Worm (Caenorhabditis elegans) whole organism, L4 larva: Measurements from ENCODE around the gene npr-4.

Experiments used
- ama-1 ChIP-seq: fragments of 150-350 bp; optimal IDR thresholded peaks from 2 replicates; lab custom pipeline; 2014; ENCODE audit warnings: inconsistent platforms, mixed read lengths
- mdl-1 ChIP-seq, 2 experiments: fragments of 150-350 bp in 1 of 2; sonication (generic microtip) in 1 of 2; optimal IDR thresholded peaks; 2 replicates each; lab custom pipeline; 2014 to 2017; ENCODE audit warnings: missing biosample characterization in 2 of 2, missing genetic modification characterization in 2 of 2
- mxl-2 ChIP-seq: fragments of 200-800 bp; sonication (Bioruptor generic); conservative IDR thresholded peaks from 2 replicates; pipeline ENCODE4 v1.3.6; 2022; ENCODE audit warnings: missing genetic modification reagents, missing genetic modification characterization, missing compliant biosample characterization
- set-16 ChIP-seq: fragments of 200-800 bp; sonication (Bioruptor generic); IDR thresholded peaks from 2 replicates; pipeline ENCODE4 v1.3.6; 2022; ENCODE audit warnings: missing genetic modification reagents, missing genetic modification characterization, missing compliant biosample characterization

DNA sequence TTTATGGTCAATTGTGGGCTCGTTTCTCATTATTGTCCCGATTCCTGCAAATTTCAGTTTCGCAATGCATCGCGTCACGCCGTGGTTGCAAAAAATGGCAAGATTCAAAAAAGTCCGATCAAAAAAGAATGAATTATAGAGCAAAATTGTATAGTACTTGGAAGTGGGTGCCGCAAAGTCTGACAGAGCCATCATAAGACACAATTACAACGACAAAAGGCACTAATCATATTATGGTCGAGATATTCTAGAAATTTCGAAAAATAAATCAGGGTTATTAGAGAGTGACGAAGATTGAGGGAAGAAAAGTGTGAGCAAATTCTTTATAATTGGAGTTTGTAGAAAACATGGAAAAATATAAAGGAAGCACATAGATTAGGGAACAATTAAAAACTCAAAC lies 43.7 kb upstream of the npr-4 start:
- no peak for TF ChIP-seq mxl-2
- no peak for TF ChIP-seq mdl-1 (tag; optimal IDR thresholded peaks at IDR 0.05; lab: Kevin White, UChicago)
- TF ChIP-seq set-16: no peak
- no peak for TF ChIP-seq ama-1 (lab: Kevin White, UChicago)
